Worm (Caenorhabditis elegans) whole organism, late embryonic: Measurements from ENCODE around the gene dnc-3.

ENCODE experiments used
- C08G9.2 ChIP-seq: sonication (generic microtip); optimal IDR thresholded peaks from 2 replicates; lab custom pipeline; 2016; ENCODE audit warnings: mild to moderate bottlenecking, missing genetic modification characterization, moderate library complexity, missing compliant biosample characterization
- F13H6.1 ChIP-seq: sonication (generic microtip); optimal IDR thresholded peaks from 2 replicates; lab custom pipeline; 2016; ENCODE audit warnings: missing genetic modification characterization, missing compliant biosample characterization
- K02D7.2 ChIP-seq: sonication (generic microtip); optimal IDR thresholded peaks from 2 replicates; lab custom pipeline; 2017; ENCODE audit warnings: mild to moderate bottlenecking, missing genetic modification characterization, missing compliant biosample characterization
- K09A11.1 ChIP-seq: sonication (generic microtip); optimal IDR thresholded peaks from 2 replicates; lab custom pipeline; 2017; ENCODE audit warnings: antibody characterized with exemption, mild to moderate bottlenecking, missing genetic modification characterization, missing compliant biosample characterization; ENCODE audit not compliant: insufficient read depth
- T23F11.4 ChIP-seq: fragments of 200-800 bp; sonication (Bioruptor generic); optimal IDR thresholded peaks from 2 replicates; lab custom pipeline; 2018; ENCODE audit warnings: mild to moderate bottlenecking, missing genetic modification characterization, missing compliant biosample characterization
- ahr-1 ChIP-seq: sonication (generic microtip); optimal IDR thresholded peaks from 2 replicates; lab custom pipeline; 2016; ENCODE audit warnings: missing genetic modification characterization, missing compliant biosample characterization
- ceh-14 ChIP-seq: sonication (generic microtip); optimal IDR thresholded peaks from 2 replicates; lab custom pipeline; 2016; ENCODE audit warnings: missing genotype, missing genetic modification characterization, missing compliant biosample characterization
- ceh-18 ChIP-seq: sonication (generic microtip); optimal IDR thresholded peaks from 2 replicates; lab custom pipeline; 2016; ENCODE audit warnings: missing genetic modification characterization, missing compliant biosample characterization
- ceh-2 ChIP-seq: sonication (generic microtip); optimal IDR thresholded peaks from 2 replicates; lab custom pipeline; 2016; ENCODE audit warnings: missing genotype, missing genetic modification characterization, missing compliant biosample characterization
- ceh-22 ChIP-seq: sonication (generic microtip); optimal IDR thresholded peaks from 2 replicates; lab custom pipeline; 2017; ENCODE audit warnings: missing biosample characterization, missing genetic modification characterization
- ceh-24 ChIP-seq: sonication (generic microtip); optimal IDR thresholded peaks from 2 replicates; lab custom pipeline; 2016; ENCODE audit warnings: mild to moderate bottlenecking, missing genetic modification characterization, missing compliant biosample characterization
- ceh-30 ChIP-seq: fragments of 150-350 bp; optimal IDR thresholded peaks from 2 replicates; lab custom pipeline; 2014; ENCODE audit warnings: missing biosample characterization, missing genetic modification characterization
- ceh-31 ChIP-seq: sonication (generic microtip); optimal IDR thresholded peaks from 2 replicates; lab custom pipeline; 2016; ENCODE audit warnings: missing genetic modification characterization, missing compliant biosample characterization
- ceh-34 ChIP-seq: sonication (generic microtip); optimal IDR thresholded peaks from 2 replicates; lab custom pipeline; 2016; ENCODE audit warnings: mild to moderate bottlenecking, missing genetic modification characterization, missing compliant biosample characterization
- ceh-45 ChIP-seq: fragments of 200-800 bp; sonication (Bioruptor generic); IDR thresholded peaks from 2 replicates; pipeline ENCODE4 v1.3.6; 2022; ENCODE audit warnings: missing genetic modification reagents, missing genetic modification characterization, missing compliant biosample characterization
- ceh-48 ChIP-seq: sonication (generic microtip); optimal IDR thresholded peaks from 2 replicates; lab custom pipeline; 2016; ENCODE audit warnings: missing genetic modification characterization, inconsistent platforms, missing compliant biosample characterization
- dmd-4 ChIP-seq: sonication (generic microtip); optimal IDR thresholded peaks from 2 replicates; lab custom pipeline; 2016; ENCODE audit warnings: borderline replicate concordance, missing genetic modification characterization, missing compliant biosample characterization
- elt-2 ChIP-seq: sonication (generic microtip); optimal IDR thresholded peaks from 2 replicates; lab custom pipeline; 2016; ENCODE audit warnings: missing genetic modification reagents, missing genetic modification characterization, missing compliant biosample characterization
- elt-4 ChIP-seq: sonication (generic microtip); optimal IDR thresholded peaks from 2 replicates; lab custom pipeline; 2016; ENCODE audit warnings: missing genetic modification characterization, missing compliant biosample characterization
- eyg-1 ChIP-seq: sonication (generic microtip); optimal IDR thresholded peaks from 2 replicates; lab custom pipeline; 2016; ENCODE audit warnings: missing genotype, missing genetic modification characterization, missing compliant biosample characterization
- fkh-6 ChIP-seq: sonication (generic microtip); optimal IDR thresholded peaks from 2 replicates; lab custom pipeline; 2016; ENCODE audit warnings: missing genetic modification characterization, missing compliant biosample characterization
- gmeb-2 ChIP-seq: sonication (generic microtip); optimal IDR thresholded peaks from 2 replicates; lab custom pipeline; 2016; ENCODE audit warnings: missing genetic modification characterization, inconsistent platforms, missing compliant biosample characterization
- hlh-15 ChIP-seq: sonication (generic microtip); optimal IDR thresholded peaks from 2 replicates; lab custom pipeline; 2016; ENCODE audit warnings: missing genetic modification characterization, missing compliant biosample characterization
- hlh-30 ChIP-seq: sonication (generic microtip); optimal IDR thresholded peaks from 2 replicates; lab custom pipeline; 2017; ENCODE audit warnings: antibody characterized with exemption, missing genetic modification characterization, missing compliant biosample characterization; ENCODE audit not compliant: insufficient read depth
- hlh-6 ChIP-seq: sonication (generic microtip); optimal IDR thresholded peaks from 2 replicates; lab custom pipeline; 2016; ENCODE audit warnings: missing genotype, missing genetic modification characterization, missing compliant biosample characterization
- madf-2 ChIP-seq: sonication (generic microtip); optimal IDR thresholded peaks from 2 replicates; lab custom pipeline; 2017; ENCODE audit warnings: missing genetic modification characterization, missing compliant biosample characterization
- mec-3 ChIP-seq: sonication (generic microtip); optimal IDR thresholded peaks from 2 replicates; lab custom pipeline; 2016; ENCODE audit warnings: borderline replicate concordance, missing genetic modification characterization, missing compliant biosample characterization
- nhr-11 ChIP-seq: fragments of 150-350 bp; optimal IDR thresholded peaks from 2 replicates; lab custom pipeline; 2014; ENCODE audit warnings: missing biosample characterization, missing genetic modification characterization
- npax-4 ChIP-seq: sonication (generic microtip); optimal IDR thresholded peaks from 2 replicates; lab custom pipeline; 2016; ENCODE audit warnings: missing genetic modification characterization, missing compliant biosample characterization
- odd-2 ChIP-seq: sonication (generic microtip); optimal IDR thresholded peaks from 2 replicates; lab custom pipeline; 2017; ENCODE audit warnings: antibody characterized with exemption, mild to moderate bottlenecking, missing genetic modification characterization, missing compliant biosample characterization
- pag-3 ChIP-seq: sonication (generic microtip); optimal IDR thresholded peaks from 2 replicates; lab custom pipeline; 2016; ENCODE audit warnings: missing compliant biosample characterization, missing genetic modification characterization, borderline replicate concordance
- pat-9 ChIP-seq: fragments of 200-800 bp; sonication (Bioruptor generic); optimal IDR thresholded peaks from 2 replicates; lab custom pipeline; 2018; ENCODE audit warnings: mild to moderate bottlenecking, missing genetic modification characterization, moderate library complexity, missing compliant biosample characterization
- pax-1 ChIP-seq: fragments of 150-350 bp; optimal IDR thresholded peaks from 2 replicates; lab custom pipeline; 2014; ENCODE audit warnings: missing biosample characterization, missing genetic modification characterization
- pha-2 ChIP-seq: sonication (generic microtip); optimal IDR thresholded peaks from 2 replicates; lab custom pipeline; 2017; ENCODE audit warnings: mild to moderate bottlenecking, missing genetic modification characterization, missing compliant biosample characterization
- pqm-1 ChIP-seq: sonication (generic microtip); optimal IDR thresholded peaks from 2 replicates; lab custom pipeline; 2016; ENCODE audit warnings: missing genetic modification characterization, missing compliant biosample characterization
- pros-1 ChIP-seq: fragments of 150-350 bp; optimal IDR thresholded peaks from 2 replicates; lab custom pipeline; 2014; ENCODE audit warnings: missing biosample characterization, missing genetic modification reagents, missing genetic modification characterization
- ref-2 ChIP-seq: sonication (generic microtip); optimal IDR thresholded peaks from 2 replicates; lab custom pipeline; 2016; ENCODE audit warnings: missing genetic modification characterization, missing compliant biosample characterization
- rnt-1 ChIP-seq: sonication (generic microtip); optimal IDR thresholded peaks from 2 replicates; lab custom pipeline; 2016; ENCODE audit warnings: missing genetic modification characterization, missing compliant biosample characterization
- sdc-2 ChIP-seq: sonication (generic microtip); optimal IDR thresholded peaks from 2 replicates; lab custom pipeline; 2016; ENCODE audit warnings: missing genotype, missing genetic modification characterization, missing compliant biosample characterization
- tbx-7 ChIP-seq: sonication (generic microtip); optimal IDR thresholded peaks from 2 replicates; lab custom pipeline; 2016; ENCODE audit warnings: missing genotype, missing genetic modification characterization, missing compliant biosample characterization
- ttx-3 ChIP-seq: sonication (generic microtip); optimal IDR thresholded peaks from 2 replicates; lab custom pipeline; 2016; ENCODE audit warnings: missing genetic modification reagents, missing genetic modification characterization, missing compliant biosample characterization
- unc-3 ChIP-seq, 2 experiments: fragments of 200-800 bp in 1 of 2; sonication (Bioruptor generic) in 1 of 2; sonication (generic microtip) in 1 of 2; conservative IDR thresholded peaks in 1 of 2; optimal IDR thresholded peaks in 1 of 2; 2 replicates each; pipeline versions ENCODE4 v1.3.6 to Lab custom; 2016 to 2022; ENCODE audit warnings: missing compliant biosample characterization in 2 of 2, missing genetic modification characterization in 2 of 2, missing genetic modification reagents in 1 of 2
- unc-55 ChIP-seq: sonication (generic microtip); optimal IDR thresholded peaks from 2 replicates; lab custom pipeline; 2017; ENCODE audit warnings: missing biosample characterization, missing genetic modification reagents, missing genetic modification characterization
- unc-86 ChIP-seq: sonication (generic microtip); optimal IDR thresholded peaks from 2 replicates; lab custom pipeline; 2016; ENCODE audit warnings: missing genetic modification characterization, missing compliant biosample characterization
- zip-5 ChIP-seq: sonication (generic microtip); optimal IDR thresholded peaks from 2 replicates; lab custom pipeline; 2016; ENCODE audit warnings: missing genetic modification characterization, missing compliant biosample characterization
- ztf-16 ChIP-seq: sonication (generic microtip); optimal IDR thresholded peaks from 2 replicates; lab custom pipeline; 2017; ENCODE audit warnings: missing genetic modification characterization, missing compliant biosample characterization

Gene dnc-3

DNA sequence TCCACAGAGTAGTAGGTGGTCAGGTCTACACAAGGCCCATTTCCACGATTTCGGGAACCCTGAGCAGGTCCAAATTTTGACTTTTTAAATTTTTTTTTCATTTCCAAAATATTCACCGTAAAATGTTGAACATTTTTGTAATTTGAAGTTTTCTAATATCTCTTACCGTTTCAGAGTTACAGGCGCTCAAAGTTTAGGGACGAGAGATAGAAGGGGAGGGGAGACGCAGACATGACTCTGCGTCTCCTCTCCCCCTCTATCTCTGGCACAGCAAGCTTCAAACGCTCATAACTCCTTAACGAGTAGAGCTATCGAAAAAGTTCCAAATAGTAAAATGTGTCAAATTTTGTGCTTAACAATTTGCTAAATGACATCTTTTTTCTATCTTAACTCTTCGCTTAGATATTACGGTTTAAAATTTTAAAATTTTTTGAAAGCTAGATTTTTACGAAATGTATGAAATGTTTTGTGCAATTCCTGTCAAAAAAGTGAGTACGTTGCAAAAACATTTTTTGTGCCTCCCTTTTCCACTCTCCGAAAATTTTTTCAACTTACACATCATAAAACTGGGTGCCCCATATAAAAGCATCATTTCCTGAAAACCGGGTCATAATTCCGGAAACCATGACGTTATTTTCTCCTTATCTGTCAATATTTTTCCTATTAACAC, 38.0 kb upstream of the dnc-3 start, which contains the start of the genes Y49F6B.14 and clec-125:
Gene Y49F6B.14, minus strand, starts transcription at position 101 of the 670 bp plus-strand sequence.
Gene clec-125, plus strand, starts transcription at position 620 of the 670 bp plus-strand sequence.
- TF ChIP-seq C08G9.2 (tag; lab: Kevin White, UChicago) (no peak), npax-4 (tag; lab: Kevin White, UChicago) (no peak), unc-55 (GFP tag; lab: Kevin White, UChicago) (no peak), odd-2 (tag; lab: Kevin White, UChicago) (no peak), ceh-30 (no peak), ceh-22 (tag; lab: Kevin White, UChicago) (no peak), T23F11.4 (no peak), nhr-11 (tag; lab: Kevin White, UChicago) (no peak), sdc-2 (tag; lab: Kevin White, UChicago) (no peak), ztf-16 (tag; lab: Kevin White, UChicago) (no peak), pros-1 (tag; lab: Kevin White, UChicago) (no peak), ceh-45 (no peak), zip-5 (tag; lab: Kevin White, UChicago) (no peak), pha-2 (tag; lab: Kevin White, UChicago) (no peak), pqm-1 (tag; lab: Kevin White, UChicago) (no peak), eyg-1 (no peak), ceh-31 (tag; lab: Kevin White, UChicago) (no peak), ttx-3 (tag; lab: Kevin White, UChicago) (no peak), hlh-6 (tag; lab: Kevin White, UChicago) (no peak), dmd-4 (no peak)

DNA sequence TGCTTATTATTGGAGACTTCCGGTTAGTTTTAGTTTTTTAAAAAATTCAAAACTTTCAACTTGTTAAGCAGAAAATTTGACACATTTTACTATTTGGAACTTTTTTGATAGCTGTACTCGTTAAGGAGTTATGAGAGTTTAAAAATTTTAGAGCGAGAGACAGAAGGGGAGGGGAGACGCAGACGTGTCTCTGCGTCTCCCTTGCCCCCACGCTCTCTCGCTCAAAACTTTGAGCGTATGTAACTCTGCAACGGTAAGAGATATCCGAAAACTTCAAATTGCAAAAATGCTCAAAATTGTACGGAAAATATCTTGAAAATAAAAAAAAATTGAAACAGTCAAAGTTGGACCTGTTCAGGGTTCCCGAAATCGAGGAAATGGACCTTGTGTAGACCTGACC, 37.3 kb upstream of the dnc-3 start:
- TF ChIP-seq ceh-48 (tag; lab: Kevin White, UChicago) (no peak), unc-86 (tag; lab: Kevin White, UChicago) (no peak), odd-2 (tag; lab: Kevin White, UChicago) (no peak), pax-1 (tag; lab: Kevin White, UChicago) (no peak), ceh-45 (no peak), ceh-18 (no peak), mec-3 (no peak), rnt-1 (tag; lab: Kevin White, UChicago) (no peak), ceh-14 (tag; lab: Kevin White, UChicago) (no peak)
- TF ChIP-seq, all 69 proteins: peak for 0

DNA sequence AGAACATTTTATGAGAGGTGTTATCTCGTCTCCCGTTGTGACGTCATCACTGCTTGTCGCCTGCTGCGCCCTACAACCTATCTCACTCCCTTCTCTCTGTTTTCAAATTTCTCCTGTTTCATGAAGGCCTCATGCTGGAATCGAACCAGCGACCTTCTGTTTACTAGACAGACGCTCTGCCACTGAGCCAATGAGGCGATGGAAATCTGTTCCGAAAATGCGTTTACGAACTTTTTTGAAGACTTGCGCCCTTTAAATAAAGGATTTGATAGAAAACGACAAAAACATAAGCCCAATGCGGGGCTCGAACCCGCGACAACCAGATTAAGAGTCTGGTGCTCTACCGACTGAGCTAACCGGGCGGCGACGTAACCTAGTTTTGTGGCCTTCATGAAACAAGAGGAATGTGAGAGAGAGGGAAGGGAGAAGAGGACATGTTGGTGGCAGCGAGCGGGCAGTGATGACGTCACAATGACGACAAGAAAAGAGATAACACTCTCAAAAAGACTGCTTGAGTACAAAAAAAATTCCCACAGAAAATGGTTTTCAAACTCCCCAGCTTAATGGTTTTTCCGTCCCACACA, 34.5 kb upstream of the dnc-3 start, which contains the start of gene clec-126:
Gene clec-126, plus strand, starts transcription at position 534 of the 584 bp plus-strand sequence.
- TF ChIP-seq ref-2 (tag; lab: Kevin White, UChicago) (peak; percentile 81), ceh-48 (tag; lab: Kevin White, UChicago) (peak; percentile 53), hlh-15 (tag; lab: Kevin White, UChicago) (peak; percentile 37), unc-3 (GFP tag; conservative IDR thresholded peaks at IDR 0.05; lab: Robert Waterston, UW) (no peak), unc-3 (tag; optimal IDR thresholded peaks at IDR 0.05; lab: Kevin White, UChicago) (peak; percentile 50), npax-4 (tag; lab: Kevin White, UChicago) (peak; percentile 46), pag-3 (tag; lab: Kevin White, UChicago) (peak; percentile 19), madf-2 (tag; lab: Kevin White, UChicago) (peak; percentile 77), K09A11.1 (tag; lab: Kevin White, UChicago) (peak; percentile 69), ahr-1 (no peak), ceh-22 (tag; lab: Kevin White, UChicago) (no peak), mec-3 (peak; percentile 0), pat-9 (tag; lab: Kevin White, UChicago) (peak; percentile 68), K02D7.2 (tag; lab: Kevin White, UChicago) (peak; percentile 61), nhr-11 (tag; lab: Kevin White, UChicago) (no peak), ceh-2 (tag; lab: Kevin White, UChicago) (peak; percentile 67), ceh-24 (tag; lab: Kevin White, UChicago) (no peak), ceh-31 (tag; lab: Kevin White, UChicago) (peak; percentile 54), hlh-30 (tag; lab: Kevin White, UChicago) (peak; percentile 43), tbx-7 (tag; lab: Kevin White, UChicago) (peak; percentile 59), F13H6.1 (peak; percentile 12), fkh-6 (tag; lab: Kevin White, UChicago) (peak; percentile 76), elt-4 (tag; lab: Kevin White, UChicago) (peak; percentile 9), elt-2 (tag; lab: Kevin White, UChicago) (peak; percentile 93), eyg-1 (peak; percentile 81), ceh-34 (tag; lab: Kevin White, UChicago) (peak; percentile 51), gmeb-2 (tag; lab: Kevin White, UChicago) (peak; percentile 52), T23F11.4 (peak; percentile 1), pha-2 (tag; lab: Kevin White, UChicago) (peak; percentile 67)
